Worm (Caenorhabditis elegans) whole organism, young adult: ENCODE data around the gene F54D12.9.

Experiments
- B0019.2 ChIP-seq: fragments of 200-800 bp; sonication (Bioruptor generic); conservative IDR thresholded peaks from 2 replicates; pipeline ENCODE4 v1.3.6; 2022; ENCODE audit warnings: missing genetic modification reagents, missing genetic modification characterization, missing compliant biosample characterization
- F23B12.7 ChIP-seq: sonication (generic microtip); optimal IDR thresholded peaks from 2 replicates; lab custom pipeline; 2017; ENCODE audit warnings: missing genetic modification characterization, mild to moderate bottlenecking, missing compliant biosample characterization, antibody characterized with exemption, moderate library complexity; ENCODE audit not compliant: insufficient read depth
- T26A5.8 ChIP-seq: sonication (generic microtip); optimal IDR thresholded peaks from 2 replicates; lab custom pipeline; 2016; ENCODE audit warnings: missing genetic modification characterization, missing compliant biosample characterization
- Y56A3A.18 ChIP-seq: fragments of 200-800 bp; sonication (Bioruptor generic); IDR thresholded peaks from 2 replicates; pipeline ENCODE4 v1.3.6; 2022; ENCODE audit warnings: missing genetic modification reagents, missing genetic modification characterization, missing compliant biosample characterization
- Y79H2A.3 ChIP-seq: fragments of 200-800 bp; sonication (Bioruptor generic); conservative IDR thresholded peaks from 2 replicates; pipeline ENCODE4 v1.3.6; 2022; ENCODE audit warnings: missing genetic modification reagents, missing genetic modification characterization, missing compliant biosample characterization
- ZK185.1 ChIP-seq: sonication (generic microtip); optimal IDR thresholded peaks from 2 replicates; lab custom pipeline; 2016; ENCODE audit warnings: mild to moderate bottlenecking, missing genetic modification characterization, missing compliant biosample characterization; ENCODE audit not compliant: poor library complexity, severe bottlenecking
- athp-1 ChIP-seq: sonication (generic microtip); optimal IDR thresholded peaks from 2 replicates; lab custom pipeline; 2017; ENCODE audit warnings: mild to moderate bottlenecking, missing genetic modification characterization, missing compliant biosample characterization
- attf-3 ChIP-seq: fragments of 200-800 bp; sonication (Bioruptor generic); conservative IDR thresholded peaks from 2 replicates; pipeline ENCODE4 v1.3.6; 2022; ENCODE audit warnings: missing genetic modification reagents, missing genetic modification characterization, missing compliant biosample characterization
- attf-6 ChIP-seq: fragments of 200-800 bp; sonication (Bioruptor generic); IDR thresholded peaks from 2 replicates; pipeline ENCODE4 v1.3.6; 2022; ENCODE audit warnings: missing genetic modification reagents, missing genetic modification characterization, missing compliant biosample characterization
- bed-1 ChIP-seq: fragments of 200-800 bp; sonication (Bioruptor generic); IDR thresholded peaks from 2 replicates; pipeline ENCODE4 v1.3.6; 2022; ENCODE audit warnings: missing genetic modification reagents, missing genetic modification characterization, missing compliant biosample characterization
- ceh-100 ChIP-seq: fragments of 200-800 bp; sonication (Bioruptor generic); IDR thresholded peaks from 2 replicates; pipeline ENCODE4 v1.3.6; 2022; ENCODE audit warnings: missing genetic modification reagents, missing genetic modification characterization, missing compliant biosample characterization
- ceh-58 ChIP-seq: fragments of 200-800 bp; sonication (Bioruptor generic); IDR thresholded peaks from 2 replicates; pipeline ENCODE4 v1.3.6; 2022; ENCODE audit warnings: missing genetic modification characterization, missing compliant biosample characterization
- dox-1 ChIP-seq: fragments of 200-800 bp; sonication (Bioruptor generic); IDR thresholded peaks from 2 replicates; pipeline ENCODE4 v1.3.6; 2022; ENCODE audit warnings: missing genetic modification reagents, missing genetic modification characterization, missing compliant biosample characterization
- dpl-1 ChIP-seq: fragments of 150-350 bp; optimal IDR thresholded peaks from 2 replicates; lab custom pipeline; 2014; ENCODE audit warnings: missing biosample characterization, missing genetic modification reagents, missing genetic modification characterization
- efl-1 ChIP-seq: fragments of 150-350 bp; optimal IDR thresholded peaks from 2 replicates; lab custom pipeline; 2014; ENCODE audit warnings: missing biosample characterization, missing genetic modification reagents, missing genetic modification characterization
- egl-18 ChIP-seq: fragments of 200-800 bp; sonication (Bioruptor generic); IDR thresholded peaks from 2 replicates; pipeline ENCODE4 v1.3.6; 2022; ENCODE audit warnings: missing genetic modification reagents, missing genetic modification characterization, missing compliant biosample characterization
- him-1 ChIP-seq: sonication (generic microtip); optimal IDR thresholded peaks from 2 replicates; lab custom pipeline; 2016; ENCODE audit warnings: missing genotype, missing genetic modification reagents, missing genetic modification characterization, missing compliant biosample characterization
- hmg-20 ChIP-seq: fragments of 200-800 bp; sonication (Bioruptor generic); IDR thresholded peaks from 2 replicates; pipeline ENCODE4 v1.3.6; 2022; ENCODE audit warnings: missing genetic modification reagents, missing genetic modification characterization, missing compliant biosample characterization
- hrde-1 ChIP-seq: sonication (generic microtip); optimal IDR thresholded peaks from 2 replicates; lab custom pipeline; 2016; ENCODE audit warnings: missing genetic modification characterization, mild to moderate bottlenecking, missing compliant biosample characterization, moderate library complexity, missing genotype, missing genetic modification reagents, borderline replicate concordance
- lin-26 ChIP-seq: fragments of 200-800 bp; sonication (Bioruptor generic); IDR thresholded peaks from 2 replicates; pipeline ENCODE4 v1.3.6; 2022; ENCODE audit warnings: missing genetic modification reagents, missing genetic modification characterization, missing compliant biosample characterization
- lin-35 ChIP-seq, 3 experiments: fragments of 150-350 bp in 2 of 3; sonication (generic microtip) in 1 of 3; optimal IDR thresholded peaks; 2 replicates each; lab custom pipeline; 2014 to 2018; ENCODE audit warnings: missing biosample characterization in 3 of 3, missing genetic modification characterization in 3 of 3, missing genetic modification reagents in 3 of 3
- lir-1 ChIP-seq: fragments of 200-800 bp; sonication (Bioruptor generic); conservative IDR thresholded peaks from 2 replicates; pipeline ENCODE4 v1.3.6; 2022; ENCODE audit warnings: missing genetic modification reagents, missing genetic modification characterization, missing compliant biosample characterization
- lsl-1 ChIP-seq: fragments of 200-800 bp; sonication (Bioruptor generic); optimal IDR thresholded peaks from 2 replicates; lab custom pipeline; 2018; ENCODE audit warnings: mild to moderate bottlenecking, missing genetic modification characterization, moderate library complexity, missing compliant biosample characterization
- lsy-27 ChIP-seq: sonication (generic microtip); optimal IDR thresholded peaks from 2 replicates; lab custom pipeline; 2017; ENCODE audit warnings: missing genetic modification characterization, mild to moderate bottlenecking, missing compliant biosample characterization, antibody characterized with exemption, missing genotype, borderline replicate concordance; ENCODE audit not compliant: insufficient read depth
- mes-4 ChIP-seq: sonication (generic microtip); optimal IDR thresholded peaks from 2 replicates; lab custom pipeline; 2016; ENCODE audit warnings: missing genotype, missing genetic modification characterization, missing compliant biosample characterization
- nfyb-1 ChIP-seq: fragments of 200-800 bp; sonication (Bioruptor generic); IDR thresholded peaks from 2 replicates; pipeline ENCODE4 v1.3.6; 2022; ENCODE audit warnings: missing genetic modification reagents, missing genetic modification characterization, missing compliant biosample characterization
- pbrm-1 ChIP-seq: fragments of 200-800 bp; sonication (Bioruptor generic); IDR thresholded peaks from 2 replicates; pipeline ENCODE4 v1.3.6; 2022; ENCODE audit warnings: missing genetic modification reagents, missing genetic modification characterization, missing compliant biosample characterization
- sdz-38 ChIP-seq: sonication (generic microtip); optimal IDR thresholded peaks from 2 replicates; lab custom pipeline; 2016; ENCODE audit warnings: missing genotype, missing genetic modification characterization, missing compliant biosample characterization
- snpc-3.4 ChIP-seq: sonication (generic microtip); optimal IDR thresholded peaks from 2 replicates; lab custom pipeline; 2017; ENCODE audit warnings: missing genetic modification characterization, mild to moderate bottlenecking, missing compliant biosample characterization, antibody characterized with exemption, moderate library complexity, missing genotype, missing genetic modification reagents
- tlf-1 ChIP-seq: fragments of 200-800 bp; sonication (Bioruptor generic); optimal IDR thresholded peaks from 2 replicates; lab custom pipeline; 2018; ENCODE audit warnings: mild to moderate bottlenecking, missing genetic modification characterization, missing compliant biosample characterization

Gene F54D12.9

ce11 chrII:1376795-1377194, 4.7 kb downstream of the F54D12.9 start:
- TF ChIP-seq lsl-1 (GFP tag; lab: Kevin White, UChicago) (no peak), hrde-1 (tag; lab: Kevin White, UChicago) (no peak), B0019.2 (GFP tag; lab: Robert Waterston, UW) (no peak), attf-3 (GFP tag; lab: Robert Waterston, UW) (peak; percentile 89), efl-1 (peak; percentile 4)

- TF ChIP-seq attf-6 (GFP tag; lab: Robert Waterston, UW) (no peak), bed-1 (GFP tag; lab: Robert Waterston, UW) (no peak), snpc-3.4 (tag; lab: Kevin White, UChicago) (no peak), ceh-58 (GFP tag; lab: Robert Waterston, UW) (no peak), athp-1 (tag; lab: Kevin White, UChicago) (no peak)
Observed at ce11 chrII:1375627-1376026, 5.9 kb downstream of the F54D12.9 start.

ce11 chrII:1374889-1375288, 6.6 kb downstream of the F54D12.9 start, which contains the start of gene rog-1:
TSS of gene rog-1 (minus strand) at chrII:1374989.
- no peak for TF ChIP-seq dpl-1 (GFP tag; lab: Kevin White, UChicago)
- no peak for TF ChIP-seq lin-26 (GFP tag; lab: Robert Waterston, UW)
- TF ChIP-seq pbrm-1 (GFP tag; lab: Robert Waterston, UW): no peak
- no peak for TF ChIP-seq hmg-20
- no peak for TF ChIP-seq mes-4 (tag; lab: Kevin White, UChicago)
- TF ChIP-seq nfyb-1 (GFP tag; lab: Robert Waterston, UW): no peak
- no peak for TF ChIP-seq snpc-3.4 (tag; lab: Kevin White, UChicago)
- no peak for TF ChIP-seq B0019.2 (GFP tag; lab: Robert Waterston, UW)
- no peak for TF ChIP-seq lsy-27 (tag; lab: Kevin White, UChicago)
- no peak for TF ChIP-seq lin-35 (GFP tag; optimal IDR thresholded peaks at IDR 0.05; lab: Kevin White, UChicago)
- no peak for TF ChIP-seq T26A5.8 (tag; lab: Kevin White, UChicago)
- no peak for TF ChIP-seq ZK185.1
- TF ChIP-seq F23B12.7 (tag; lab: Kevin White, UChicago): no peak

ce11 chrII:1374486-1374885, 7.0 kb downstream of the F54D12.9 start:
- no peak for TF ChIP-seq Y79H2A.3 (GFP tag; lab: Robert Waterston, UW)
- no peak for TF ChIP-seq ceh-100 (GFP tag; lab: Robert Waterston, UW)
- no peak for TF ChIP-seq sdz-38 (tag; lab: Kevin White, UChicago)
- no peak for TF ChIP-seq tlf-1 (GFP tag; lab: Kevin White, UChicago)
- no peak for TF ChIP-seq Y56A3A.18 (GFP tag; lab: Robert Waterston, UW)
- TF ChIP-seq, all 124 proteins: peak for 0

ce11 chrII:1372966-1373365, 8.6 kb downstream of the F54D12.9 start:
- TF ChIP-seq dox-1 (GFP tag; lab: Robert Waterston, UW) (no peak), nfyb-1 (GFP tag; lab: Robert Waterston, UW) (peak; percentile 83), lir-1 (GFP tag; lab: Robert Waterston, UW) (no peak), him-1 (tag; lab: Kevin White, UChicago) (no peak), egl-18 (no peak)
- TF ChIP-seq, all 124 proteins: peak for 1
